Worm (Caenorhabditis elegans): ENCODE data around the gene sir-2.2.

The sir-2.2 gene

DNA sequence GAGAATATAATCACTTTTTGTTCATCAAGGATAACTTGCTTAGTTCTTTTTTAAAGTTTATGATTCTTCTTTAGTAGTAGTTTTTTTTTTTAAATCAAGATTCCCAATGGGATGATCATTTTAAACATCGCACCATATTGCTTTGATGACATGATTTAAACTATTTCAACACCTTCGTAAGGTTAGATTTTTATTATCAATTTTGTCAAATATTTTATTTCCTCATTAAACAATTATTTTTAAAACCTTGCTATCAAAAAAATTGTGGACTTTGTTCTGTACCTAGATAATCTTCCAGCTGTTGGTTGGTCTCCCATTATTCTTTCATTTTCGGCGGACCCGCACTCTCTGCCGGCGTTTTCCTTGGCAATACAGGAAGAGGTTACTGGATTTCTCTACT, 3.5 kb downstream of the sir-2.2 start, which contains the start of gene sir-2.3:
Gene sir-2.3, plus strand, starts transcription at position 301 of the 400 bp plus-strand sequence.
- TF ChIP-seq sea-2 (GFP tag; optimal IDR thresholded peaks at IDR 0.05), result no peak
- no peak for TF ChIP-seq nhr-237 (tag; optimal IDR thresholded peaks at IDR 0.05)
- no peak for TF ChIP-seq ztf-4 (tag; optimal IDR thresholded peaks at IDR 0.05)
- no peak for TF ChIP-seq R02D3.7 (tag; optimal IDR thresholded peaks at IDR 0.05)
- no peak for TF ChIP-seq nhr-23 (tag; optimal IDR thresholded peaks at IDR 0.05)
- TF ChIP-seq tbx-2 (tag; optimal IDR thresholded peaks at IDR 0.05), result no peak
- TF ChIP-seq lsy-12 (tag; optimal IDR thresholded peaks at IDR 0.05), result no peak
- no peak for TF ChIP-seq elt-3 (tag; optimal IDR thresholded peaks at IDR 0.05)
- TF ChIP-seq nhr-67 (tag; optimal IDR thresholded peaks at IDR 0.05), result no peak
- TF ChIP-seq mdl-1 (tag; optimal IDR thresholded peaks at IDR 0.05), result no peak
- no peak for TF ChIP-seq zag-1 (tag; optimal IDR thresholded peaks at IDR 0.05)
- TF ChIP-seq aly-2 (tag; optimal IDR thresholded peaks at IDR 0.05), result no peak
- TF ChIP-seq ceh-9 (tag; optimal IDR thresholded peaks at IDR 0.05), result no peak
- TF ChIP-seq ztf-11 (tag; optimal IDR thresholded peaks at IDR 0.05), result no peak
- no peak for TF ChIP-seq nhr-25 (tag; optimal IDR thresholded peaks at IDR 0.05)
- TF ChIP-seq skn-1 (tag; optimal IDR thresholded peaks at IDR 0.05), result no peak

DNA sequence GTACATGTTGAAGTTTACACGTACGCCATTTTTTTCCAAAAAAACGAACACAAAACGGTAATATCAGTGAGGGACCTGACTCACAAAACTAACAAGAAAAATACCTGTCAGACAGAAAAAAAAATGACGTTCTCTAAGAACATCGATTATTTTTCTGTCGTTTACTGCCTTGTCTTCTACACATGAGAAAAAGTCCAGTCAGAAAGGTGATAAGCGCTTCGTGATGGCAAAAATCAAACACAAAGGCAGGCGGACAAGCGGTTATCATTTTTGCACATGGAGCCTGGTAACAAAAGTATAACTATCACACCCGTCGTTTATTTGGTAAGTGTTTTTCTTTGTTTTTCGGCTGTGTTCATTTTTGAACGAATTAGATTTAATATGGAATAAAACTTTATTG, 6.0 kb downstream of the sir-2.2 start, which contains the start of gene F46G10.4:
Gene F46G10.4, plus strand, starts transcription at position 212 of the 400 bp plus-strand sequence.
- peak; percentile 88 for TF ChIP-seq pqm-1 (tag; optimal IDR thresholded peaks at IDR 0.05)
- peak; percentile 82 for TF ChIP-seq elt-2 (tag; optimal IDR thresholded peaks at IDR 0.05)
- TF ChIP-seq aly-2 (tag; optimal IDR thresholded peaks at IDR 0.05), result no peak
- TF ChIP-seq eor-1 (tag; optimal IDR thresholded peaks at IDR 0.05), result no peak
- peak; percentile 14 for TF ChIP-seq pha-4 (tag; optimal IDR thresholded peaks at IDR 0.05)

DNA sequence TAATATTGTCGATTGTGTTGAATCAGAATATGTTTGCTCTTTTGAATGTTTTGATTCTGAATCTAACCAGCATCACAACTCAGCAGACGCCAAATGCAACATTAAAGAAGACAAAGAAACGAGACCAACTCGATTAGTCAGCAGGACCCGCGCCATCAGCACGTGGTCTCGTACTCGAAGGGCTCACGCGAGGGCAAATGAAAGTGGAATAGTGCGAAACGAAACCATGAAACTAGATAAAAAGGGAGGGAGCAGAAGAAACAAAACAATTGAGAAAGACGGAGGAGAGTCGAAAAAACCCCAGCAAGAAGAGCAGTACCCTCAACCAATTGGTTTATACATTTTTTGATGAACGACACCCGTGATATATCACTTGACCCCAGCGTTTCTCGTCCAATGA, 9.1 kb downstream of the sir-2.2 start:
- TF ChIP-seq lin-39 (tag; optimal IDR thresholded peaks at IDR 0.05) (peak; percentile 44), fos-1 (tag; optimal IDR thresholded peaks at IDR 0.05) (no peak)

DNA sequence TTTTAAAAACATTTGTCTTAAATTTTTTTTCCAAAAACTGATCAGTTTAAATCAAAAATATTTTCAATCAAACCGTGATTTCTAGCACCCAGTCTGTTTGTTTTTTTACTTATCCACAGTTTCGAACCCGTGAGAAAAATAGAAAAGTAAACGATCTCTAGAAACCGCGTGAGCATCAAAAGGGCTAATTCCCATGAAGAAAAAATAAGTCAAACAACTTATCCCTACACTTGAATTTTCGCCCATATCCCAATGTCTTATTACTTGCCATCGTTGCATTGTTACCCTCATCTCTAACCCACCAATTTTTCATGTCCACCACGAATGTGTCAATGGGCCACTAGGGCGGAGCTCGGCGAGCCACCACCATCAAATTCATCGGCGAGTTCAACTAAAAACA, 9.9 kb downstream of the sir-2.2 start, which contains the start of gene ptr-24:
Gene ptr-24, plus strand, starts transcription at position 301 of the 400 bp plus-strand sequence.
- TF ChIP-seq fos-1 (tag; optimal IDR thresholded peaks at IDR 0.05), result no peak
- no peak for TF ChIP-seq jun-1 (tag; optimal IDR thresholded peaks at IDR 0.05)
- no peak for TF ChIP-seq nfya-1 (tag; optimal IDR thresholded peaks at IDR 0.05; ENCODE audit: insufficient read depth)
- TF ChIP-seq ztf-11 (tag; optimal IDR thresholded peaks at IDR 0.05), result no peak
- TF ChIP-seq ceh-28 (tag; optimal IDR thresholded peaks at IDR 0.05), result no peak
- no peak for TF ChIP-seq ZK546.5 (tag; optimal IDR thresholded peaks at IDR 0.05)
- TF ChIP-seq lsy-12 (tag; optimal IDR thresholded peaks at IDR 0.05), result no peak
- no peak for TF ChIP-seq nhr-25 (tag; optimal IDR thresholded peaks at IDR 0.05)
- no peak for TF ChIP-seq egl-27 (tag; optimal IDR thresholded peaks at IDR 0.05)
- no peak for TF ChIP-seq skn-1 (tag; optimal IDR thresholded peaks at IDR 0.05)
- no peak for TF ChIP-seq ceh-16 (tag; optimal IDR thresholded peaks at IDR 0.05)
- no peak for TF ChIP-seq nhr-12 (tag; optimal IDR thresholded peaks at IDR 0.05)
- no peak for TF ChIP-seq daf-12 (tag; optimal IDR thresholded peaks at IDR 0.05)

DNA sequence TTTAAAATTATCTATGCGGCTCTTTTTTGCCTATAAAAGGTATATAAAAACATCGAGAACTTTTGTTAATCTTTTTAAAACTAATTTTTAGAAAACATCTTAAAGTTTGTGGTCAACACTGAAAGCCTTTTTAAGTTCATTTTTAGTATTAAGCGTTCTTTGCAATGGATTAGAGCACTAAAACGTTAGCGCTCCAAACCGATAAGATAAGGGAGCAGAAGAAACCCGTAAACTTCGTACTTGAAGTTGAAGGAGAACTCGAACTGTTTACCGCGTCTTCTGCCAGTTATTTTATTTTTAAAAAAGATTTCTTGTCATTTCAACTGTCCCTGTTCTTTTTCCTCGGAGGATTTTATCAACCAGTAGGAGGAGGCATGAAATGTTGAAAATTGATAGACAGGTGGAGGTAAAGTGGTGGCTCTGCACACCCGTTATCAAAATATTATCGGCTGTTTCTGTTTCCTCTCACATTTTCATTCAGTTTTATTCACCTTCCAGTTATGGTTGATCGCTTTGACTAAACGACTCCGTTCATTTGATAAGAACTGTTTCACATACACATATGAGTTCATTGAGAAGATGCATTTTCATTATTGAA, 11.3 kb downstream of the sir-2.2 start:
- TF ChIP-seq elt-2 (tag; optimal IDR thresholded peaks at IDR 0.05) (peak; percentile 75), hmg-11 (tag; optimal IDR thresholded peaks at IDR 0.05) (no peak)

DNA sequence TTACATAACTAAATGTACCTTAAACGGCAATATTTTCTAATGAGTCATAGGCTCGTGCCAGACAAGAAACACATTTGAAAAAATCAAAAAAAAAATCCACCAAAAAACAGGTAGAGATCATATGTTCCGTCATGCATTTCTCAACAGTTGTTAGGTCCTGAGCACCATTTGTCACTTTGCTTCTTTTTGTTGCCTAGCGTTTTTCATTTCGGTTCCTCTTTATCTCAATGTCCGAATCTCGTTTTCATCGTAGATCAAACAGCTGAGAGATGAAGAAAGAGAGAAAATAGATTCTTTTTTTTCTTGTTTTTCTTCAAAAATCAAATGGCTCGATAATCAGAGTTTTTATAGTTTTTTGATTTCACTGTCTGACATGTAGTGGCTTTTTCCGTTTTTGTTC, 13.1 kb downstream of the sir-2.2 start:
- peak; percentile 15 for TF ChIP-seq nfya-1 (tag; optimal IDR thresholded peaks at IDR 0.05; ENCODE audit: insufficient read depth)
- TF ChIP-seq jun-1 (tag; optimal IDR thresholded peaks at IDR 0.05), result no peak

DNA sequence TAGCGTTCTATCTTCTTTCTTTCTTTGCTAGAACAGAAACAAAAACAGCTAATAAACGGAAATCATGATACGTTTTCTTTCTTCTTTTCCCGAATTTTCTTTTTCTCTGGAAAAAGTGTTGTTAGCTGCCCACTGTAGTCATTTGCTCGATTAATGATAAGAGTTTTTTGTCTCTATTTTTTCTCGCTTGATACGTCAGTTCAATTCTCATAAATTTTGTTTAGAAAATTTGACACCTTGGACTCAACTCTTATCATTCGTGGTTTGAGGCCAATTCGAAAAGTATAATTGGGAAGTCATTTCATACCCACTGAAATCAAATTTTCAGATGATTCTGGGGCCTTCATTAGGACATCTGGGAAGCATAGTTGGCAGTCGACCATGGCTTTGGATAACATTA, 14.0 kb downstream of the sir-2.2 start:
- no peak for TF ChIP-seq elt-3 (tag; optimal IDR thresholded peaks at IDR 0.05)
- TF ChIP-seq pqm-1 (tag; optimal IDR thresholded peaks at IDR 0.05), result peak; percentile 37
- peak; percentile 64 for TF ChIP-seq elt-2 (tag; optimal IDR thresholded peaks at IDR 0.05)
